Worm (Caenorhabditis elegans): ENCODE measurements around the gene gcy-22.

ce11 chrV:20793761-20794160, 31.1 kb downstream of the gcy-22 start:
- TF ChIP-seq elt-3 (tag; optimal IDR thresholded peaks at IDR 0.05) (no peak), aly-2 (tag; optimal IDR thresholded peaks at IDR 0.05) (no peak), nhr-11 (tag; optimal IDR thresholded peaks at IDR 0.05) (no peak), zag-1 (tag; optimal IDR thresholded peaks at IDR 0.05) (no peak), ama-1 (optimal IDR thresholded peaks at IDR 0.05) (no peak), ceh-90 (tag; optimal IDR thresholded peaks at IDR 0.05) (no peak)
